Fruit fly (Drosophila melanogaster): Measurements from ENCODE around the gene CG13063.

Gene CG13063

dm6 chr3L:16303982-16304381, 2.4 kb upstream of the CG13063 start, which contains the start of gene CG43249:
CG43249 (plus strand) TSS chr3L:16304282.
- TF ChIP-seq Clk (GFP tag; optimal IDR thresholded peaks at IDR 0.05) (no peak), cnc (optimal IDR thresholded peaks at IDR 0.05) (no peak), Mnt (GFP tag; optimal IDR thresholded peaks at IDR 0.05) (no peak), pad (GFP tag; optimal IDR thresholded peaks at IDR 0.05) (no peak), CG12768 (GFP tag; optimal IDR thresholded peaks at IDR 0.05) (no peak), CG11617 (GFP tag; optimal IDR thresholded peaks at IDR 0.05) (no peak), Hr96 (GFP tag; optimal IDR thresholded peaks at IDR 0.05) (no peak), ovo (GFP tag; optimal IDR thresholded peaks at IDR 0.05) (no peak), CG33017 (tag; optimal IDR thresholded peaks at IDR 0.05) (no peak), CG5204 (GFP tag; optimal IDR thresholded peaks at IDR 0.05) (no peak), CG14711 (tag; optimal IDR thresholded peaks at IDR 0.05) (no peak), CG1620 (GFP tag; optimal IDR thresholded peaks at IDR 0.05) (no peak), bab1 (GFP tag; optimal IDR thresholded peaks at IDR 0.05) (no peak), CG7101 (tag; optimal IDR thresholded peaks at IDR 0.05) (no peak), Crg-1 (GFP tag; optimal IDR thresholded peaks at IDR 0.05) (no peak)

dm6 chr3L:16308380-16308779, 2.0 kb downstream of the CG13063 start, which contains the start of gene CG13042:
CG13042 (minus strand) TSS chr3L:16308480.
- TF ChIP-seq Mnt (GFP tag; optimal IDR thresholded peaks at IDR 0.05) (no peak), pad (GFP tag; optimal IDR thresholded peaks at IDR 0.05) (no peak), tj (GFP tag; optimal IDR thresholded peaks at IDR 0.05) (no peak), ovo (GFP tag; optimal IDR thresholded peaks at IDR 0.05) (no peak), bab1 (GFP tag; optimal IDR thresholded peaks at IDR 0.05) (no peak)

- TF ChIP-seq CG5204 (GFP tag; optimal IDR thresholded peaks at IDR 0.05) (peak; percentile 32), ovo (GFP tag; optimal IDR thresholded peaks at IDR 0.05) (no peak), CG33017 (tag; optimal IDR thresholded peaks at IDR 0.05) (no peak)
Observed at dm6 chr3L:16309972-16310371, 3.6 kb downstream of the CG13063 start.

- TF ChIP-seq bab1 (GFP tag; optimal IDR thresholded peaks at IDR 0.05) (no peak), ovo (GFP tag; optimal IDR thresholded peaks at IDR 0.05) (no peak), Hr96 (GFP tag; optimal IDR thresholded peaks at IDR 0.05) (no peak), Crg-1 (GFP tag; optimal IDR thresholded peaks at IDR 0.05) (no peak), Clk (GFP tag; optimal IDR thresholded peaks at IDR 0.05) (no peak), toe (GFP tag; optimal IDR thresholded peaks at IDR 0.05) (no peak), Mnt (GFP tag; optimal IDR thresholded peaks at IDR 0.05) (no peak), CG5204 (GFP tag; optimal IDR thresholded peaks at IDR 0.05) (no peak), CG12768 (GFP tag; optimal IDR thresholded peaks at IDR 0.05) (no peak), CG11617 (GFP tag; optimal IDR thresholded peaks at IDR 0.05) (no peak)
Observed at dm6 chr3L:16313985-16314384, 7.6 kb downstream of the CG13063 start, which contains the start of gene CG13062. CG13062 (plus strand) TSS chr3L:16314285.

- TF ChIP-seq toe (GFP tag; optimal IDR thresholded peaks at IDR 0.05) (no peak), cic (GFP tag; optimal IDR thresholded peaks at IDR 0.05) (no peak), pad (GFP tag; optimal IDR thresholded peaks at IDR 0.05) (no peak), kay (GFP tag; ENCODE audit: borderline replicate concordance) (no peak), bab1 (GFP tag; optimal IDR thresholded peaks at IDR 0.05) (no peak), CG33017 (tag; optimal IDR thresholded peaks at IDR 0.05) (no peak), tj (GFP tag; optimal IDR thresholded peaks at IDR 0.05) (no peak), Mnt (GFP tag; optimal IDR thresholded peaks at IDR 0.05) (no peak), Clk (GFP tag; optimal IDR thresholded peaks at IDR 0.05) (no peak), Crg-1 (GFP tag; optimal IDR thresholded peaks at IDR 0.05) (no peak), CG7045 (GFP tag; optimal IDR thresholded peaks at IDR 0.05) (no peak), ovo (GFP tag; optimal IDR thresholded peaks at IDR 0.05) (no peak), CG12768 (GFP tag; optimal IDR thresholded peaks at IDR 0.05) (no peak), CG14711 (tag; optimal IDR thresholded peaks at IDR 0.05) (no peak), CG7101 (tag; optimal IDR thresholded peaks at IDR 0.05) (no peak), CG5204 (GFP tag; optimal IDR thresholded peaks at IDR 0.05) (no peak), Hr96 (GFP tag; optimal IDR thresholded peaks at IDR 0.05) (no peak), CG11617 (GFP tag; optimal IDR thresholded peaks at IDR 0.05) (no peak), cnc (optimal IDR thresholded peaks at IDR 0.05) (no peak), CG1620 (GFP tag; optimal IDR thresholded peaks at IDR 0.05) (no peak)
Observed at dm6 chr3L:16317724-16318123, 11.3 kb downstream of the CG13063 start, which contains the start of gene Nplp3. Nplp3 (plus strand) TSS chr3L:16318024.

- no peak for TF ChIP-seq Mnt (GFP tag; optimal IDR thresholded peaks at IDR 0.05)
- TF ChIP-seq CG33017 (tag; optimal IDR thresholded peaks at IDR 0.05): no peak
- no peak for TF ChIP-seq CG11617 (GFP tag; optimal IDR thresholded peaks at IDR 0.05)
Observed at dm6 chr3L:16319399-16319906, 13.1 kb downstream of the CG13063 start, which contains the start of the genes CG13041 and CG13060. CG13041 (minus strand) TSS chr3L:16319526. CG13060 (plus strand) TSS chr3L:16319856.

dm6 chr3L:16321172-16321571, 14.8 kb downstream of the CG13063 start, which contains the start of gene CG42718:
CG42718 (minus strand) TSS chr3L:16321272.
- TF ChIP-seq cic (GFP tag; optimal IDR thresholded peaks at IDR 0.05) (no peak), Hr96 (GFP tag; optimal IDR thresholded peaks at IDR 0.05) (no peak), ovo (GFP tag; optimal IDR thresholded peaks at IDR 0.05) (no peak), bab1 (GFP tag; optimal IDR thresholded peaks at IDR 0.05) (no peak), CG1620 (GFP tag; optimal IDR thresholded peaks at IDR 0.05) (no peak), CG14711 (tag; optimal IDR thresholded peaks at IDR 0.05) (no peak), toe (GFP tag; optimal IDR thresholded peaks at IDR 0.05) (no peak), CG33017 (tag; optimal IDR thresholded peaks at IDR 0.05) (no peak), Mnt (GFP tag; optimal IDR thresholded peaks at IDR 0.05) (no peak), CG7101 (tag; optimal IDR thresholded peaks at IDR 0.05) (no peak), pad (GFP tag; optimal IDR thresholded peaks at IDR 0.05) (no peak), CG11617 (GFP tag; optimal IDR thresholded peaks at IDR 0.05) (no peak), kay (GFP tag; ENCODE audit: borderline replicate concordance) (no peak)
